Fruit fly (Drosophila melanogaster): ENCODE measurements around the gene CG8907.

DNA sequence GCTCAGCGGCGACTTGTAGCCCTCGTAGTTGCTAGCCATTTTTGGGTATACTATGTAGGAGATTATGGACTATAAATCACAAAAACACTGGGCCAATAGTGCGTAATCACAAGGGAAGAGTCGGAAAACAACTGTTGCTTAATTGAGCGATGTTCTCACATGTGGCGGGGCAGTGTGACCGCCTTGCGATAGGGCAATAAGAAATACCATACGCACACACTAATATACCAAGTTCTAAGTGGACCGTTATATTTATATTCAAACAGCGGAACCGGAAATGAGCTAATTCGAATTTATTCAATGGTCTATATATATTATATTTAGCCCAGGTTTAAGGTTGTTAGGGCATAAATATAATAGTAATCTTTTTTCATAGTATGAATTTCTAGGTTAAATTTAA is 12.9 kb downstream of the CG8907 start, which contains the start of gene Adsl:
- TF ChIP-seq Hnf4 (GFP tag; optimal IDR thresholded peaks at IDR 0.05): peak; percentile 38
- TF ChIP-seq Abd-B (GFP tag; optimal IDR thresholded peaks at IDR 0.05): no peak
- peak; percentile 65 for TF ChIP-seq CG9705 (GFP tag; optimal IDR thresholded peaks at IDR 0.05)
- no peak for TF ChIP-seq lola (GFP tag; optimal IDR thresholded peaks at IDR 0.05)
- TF ChIP-seq CrebA (GFP tag; optimal IDR thresholded peaks at IDR 0.05; ENCODE audit: borderline replicate concordance): peak; percentile 32
